Worm (Caenorhabditis elegans) whole organism, L1 larva: ENCODE measurements around the gene ZK856.6.
A peak's percentile ranks its signal among the peaks of the same experiment; 100 is the strongest.

ENCODE experiments used
- C16A3.4 ChIP-seq: fragments of 150-350 bp; optimal IDR thresholded peaks from 2 replicates; lab custom pipeline; 2014; ENCODE audit warnings: missing biosample characterization, missing genetic modification characterization
- F16B12.6 ChIP-seq: fragments of 150-350 bp; optimal IDR thresholded peaks from 2 replicates; lab custom pipeline; 2014; ENCODE audit warnings: missing biosample characterization, missing genetic modification characterization
- aha-1 ChIP-seq: fragments of 150-350 bp; optimal IDR thresholded peaks from 2 replicates; lab custom pipeline; 2014; ENCODE audit warnings: missing biosample characterization, missing genetic modification characterization
- alr-1 ChIP-seq: fragments of 200-800 bp; sonication (Bioruptor generic); optimal IDR thresholded peaks from 2 replicates; lab custom pipeline; 2018; ENCODE audit warnings: borderline replicate concordance, mild to moderate bottlenecking, missing genetic modification characterization, missing compliant biosample characterization
- aly-2 ChIP-seq: fragments of 150-350 bp; optimal IDR thresholded peaks from 2 replicates; lab custom pipeline; 2014; ENCODE audit warnings: missing biosample characterization, missing genetic modification characterization
- ceh-63 ChIP-seq: fragments of 200-800 bp; sonication (Bioruptor generic); optimal IDR thresholded peaks from 2 replicates; lab custom pipeline; 2018; ENCODE audit warnings: mild to moderate bottlenecking, missing genetic modification characterization, missing compliant biosample characterization
- ceh-82 ChIP-seq, 3 experiments: fragments of 150-350 bp in 1 of 3; sonication (generic microtip) in 2 of 3; optimal IDR thresholded peaks; 2 replicates each; lab custom pipeline; 2014 to 2017; ENCODE audit warnings: missing biosample characterization in 3 of 3, missing genetic modification characterization in 3 of 3
- ceh-88 ChIP-seq: fragments of 200-800 bp; sonication (Bioruptor generic); IDR thresholded peaks from 2 replicates; pipeline ENCODE4 v1.3.6; 2022; ENCODE audit warnings: missing genetic modification characterization, missing compliant biosample characterization
- ces-1 ChIP-seq: fragments of 150-350 bp; optimal IDR thresholded peaks from 2 replicates; lab custom pipeline; 2014; ENCODE audit warnings: missing biosample characterization, missing genetic modification reagents, missing genetic modification characterization
- efl-3 ChIP-seq: fragments of 200-800 bp; sonication (Bioruptor generic); optimal IDR thresholded peaks from 2 replicates; lab custom pipeline; 2018; ENCODE audit warnings: mild to moderate bottlenecking, missing genetic modification characterization, missing compliant biosample characterization
- elt-2 ChIP-seq: sonication (generic microtip); optimal IDR thresholded peaks from 2 replicates; lab custom pipeline; 2016; ENCODE audit warnings: missing genetic modification characterization, mild to moderate bottlenecking, inconsistent platforms, missing compliant biosample characterization, missing genetic modification reagents
- elt-3 ChIP-seq, 6 experiments: fragments of 150-350 bp in 1 of 6; sonication (generic microtip); optimal IDR thresholded peaks; 2 replicates each; lab custom pipeline; 2017 to 2018; ENCODE audit warnings: missing biosample characterization in 6 of 6, missing genetic modification characterization in 6 of 6, inconsistent platforms in 1 of 6
- ets-5 ChIP-seq: fragments of 200-800 bp; sonication (Bioruptor generic); IDR thresholded peaks from 2 replicates; pipeline ENCODE4 v1.3.6; 2022; ENCODE audit warnings: missing genetic modification characterization, missing compliant biosample characterization
- fkh-10 ChIP-seq: sonication (generic microtip); optimal IDR thresholded peaks from 2 replicates; lab custom pipeline; 2017; ENCODE audit warnings: missing biosample characterization, missing genetic modification reagents, missing genetic modification characterization
- fkh-4 ChIP-seq: sonication (generic microtip); optimal IDR thresholded peaks from 2 replicates; lab custom pipeline; 2016; ENCODE audit warnings: missing compliant biosample characterization, missing genetic modification characterization, borderline replicate concordance
- grh-1 ChIP-seq: fragments of 200-800 bp; sonication (Bioruptor generic); IDR thresholded peaks from 2 replicates; pipeline ENCODE4 v1.3.6; 2022; ENCODE audit warnings: missing genetic modification reagents, missing genetic modification characterization, missing compliant biosample characterization
- hlh-17 ChIP-seq: fragments of 200-800 bp; sonication (Bioruptor generic); optimal IDR thresholded peaks from 2 replicates; lab custom pipeline; 2018; ENCODE audit warnings: missing genetic modification characterization, mild to moderate bottlenecking, missing compliant biosample characterization, moderate library complexity, borderline replicate concordance
- hlh-4 ChIP-seq: sonication (generic microtip); optimal IDR thresholded peaks from 2 replicates; lab custom pipeline; 2016; ENCODE audit warnings: mild to moderate bottlenecking, missing genetic modification characterization, missing compliant biosample characterization
- irx-1 ChIP-seq: sonication (generic microtip); optimal IDR thresholded peaks from 2 replicates; lab custom pipeline; 2016; ENCODE audit warnings: missing genetic modification characterization, missing compliant biosample characterization
- lin-39 ChIP-seq: fragments of 150-350 bp; optimal IDR thresholded peaks from 2 replicates; lab custom pipeline; 2014; ENCODE audit warnings: missing biosample characterization, missing genetic modification reagents, missing genetic modification characterization
- lir-3 ChIP-seq: sonication (generic microtip); optimal IDR thresholded peaks from 2 replicates; lab custom pipeline; 2016; ENCODE audit warnings: mild to moderate bottlenecking, missing genetic modification characterization, moderate library complexity, missing compliant biosample characterization; ENCODE audit not compliant: poor library complexity
- mab-9 ChIP-seq: fragments of 200-800 bp; sonication (Bioruptor generic); IDR thresholded peaks from 2 replicates; pipeline ENCODE4 v1.3.6; 2022; ENCODE audit warnings: missing genetic modification reagents, missing genetic modification characterization, missing compliant biosample characterization
- mdl-1 ChIP-seq, 2 experiments: fragments of 150-350 bp; optimal IDR thresholded peaks; 2 replicates each; lab custom pipeline; 2014 to 2017; ENCODE audit warnings: missing biosample characterization in 2 of 2, missing genetic modification characterization in 2 of 2, inconsistent platforms in 1 of 2
- nhr-20 ChIP-seq: sonication (generic microtip); optimal IDR thresholded peaks from 2 replicates; lab custom pipeline; 2016; ENCODE audit warnings: mild to moderate bottlenecking, missing genetic modification characterization, missing compliant biosample characterization
- nhr-237 ChIP-seq: fragments of 150-350 bp; optimal IDR thresholded peaks from 2 replicates; lab custom pipeline; 2014; ENCODE audit warnings: missing biosample characterization, missing genetic modification characterization
- nhr-47 ChIP-seq: sonication (generic microtip); optimal IDR thresholded peaks from 2 replicates; lab custom pipeline; 2016; ENCODE audit warnings: mild to moderate bottlenecking, missing genetic modification characterization, moderate library complexity, missing compliant biosample characterization
- nhr-71 ChIP-seq: sonication (generic microtip); optimal IDR thresholded peaks from 2 replicates; lab custom pipeline; 2016; ENCODE audit warnings: mild to moderate bottlenecking, missing genetic modification characterization, moderate library complexity, missing compliant biosample characterization
- nhr-76 ChIP-seq: sonication (generic microtip); optimal IDR thresholded peaks from 2 replicates; lab custom pipeline; 2017; ENCODE audit warnings: missing biosample characterization, missing genetic modification characterization
- nhr-77 ChIP-seq: fragments of 150-350 bp; optimal IDR thresholded peaks from 2 replicates; lab custom pipeline; 2014; ENCODE audit warnings: missing biosample characterization, missing genetic modification characterization
- nhr-90 ChIP-seq: sonication (generic microtip); optimal IDR thresholded peaks from 2 replicates; lab custom pipeline; 2016; ENCODE audit warnings: mild to moderate bottlenecking, missing genetic modification characterization, missing compliant biosample characterization; ENCODE audit not compliant: poor library complexity
- pag-3 ChIP-seq: sonication (generic microtip); optimal IDR thresholded peaks from 2 replicates; lab custom pipeline; 2017; ENCODE audit warnings: missing genetic modification characterization, mild to moderate bottlenecking, missing compliant biosample characterization, antibody characterized with exemption, borderline replicate concordance; ENCODE audit not compliant: insufficient read depth
- skn-1 ChIP-seq: fragments of 150-350 bp; optimal IDR thresholded peaks from 2 replicates; lab custom pipeline; 2014; ENCODE audit warnings: missing biosample characterization, missing genetic modification characterization
- snu-23 ChIP-seq: sonication (generic microtip); optimal IDR thresholded peaks from 2 replicates; lab custom pipeline; 2016; ENCODE audit warnings: missing genetic modification characterization, missing compliant biosample characterization
- sox-4 ChIP-seq: sonication (generic microtip); optimal IDR thresholded peaks from 2 replicates; lab custom pipeline; 2016; ENCODE audit warnings: missing genetic modification characterization, missing compliant biosample characterization
- sptf-1 ChIP-seq: fragments of 150-350 bp; optimal IDR thresholded peaks from 2 replicates; lab custom pipeline; 2014; ENCODE audit warnings: missing biosample characterization, missing genetic modification characterization
- sup-37 ChIP-seq: fragments of 200-800 bp; sonication (Bioruptor generic); optimal IDR thresholded peaks from 2 replicates; lab custom pipeline; 2018; ENCODE audit warnings: mild to moderate bottlenecking, missing genetic modification characterization, missing compliant biosample characterization
- tlp-1 ChIP-seq: fragments of 150-350 bp; optimal IDR thresholded peaks from 2 replicates; lab custom pipeline; 2014; ENCODE audit warnings: missing biosample characterization, missing genetic modification characterization
- unc-30 ChIP-seq: sonication (generic microtip); optimal IDR thresholded peaks from 2 replicates; lab custom pipeline; 2017; ENCODE audit warnings: missing biosample characterization, missing genetic modification characterization
- vab-15 ChIP-seq: sonication (generic microtip); optimal IDR thresholded peaks from 2 replicates; lab custom pipeline; 2017; ENCODE audit warnings: missing genotype, mild to moderate bottlenecking, missing genetic modification characterization, missing compliant biosample characterization
- zip-4 ChIP-seq: fragments of 200-800 bp; sonication (Bioruptor generic); optimal IDR thresholded peaks from 2 replicates; lab custom pipeline; 2018; ENCODE audit warnings: mild to moderate bottlenecking, missing genetic modification characterization, moderate library complexity, missing compliant biosample characterization

ZK856.6 gene

ce11 chrV:10178166-10178565 is 20.3 kb upstream of the ZK856.6 start (continued):
- TF ChIP-seq elt-3 (tag; optimal IDR thresholded peaks at IDR 0.05; lab: Kevin White, UChicago) = no peak
- TF ChIP-seq aly-2 (tag; lab: Kevin White, UChicago) = no peak
- peak; percentile 62 for TF ChIP-seq vab-15 (tag; lab: Kevin White, UChicago)
- no peak for TF ChIP-seq lin-39 (tag; lab: Kevin White, UChicago)
- TF ChIP-seq aha-1 (tag; lab: Kevin White, UChicago) = no peak
- peak; percentile 70 for TF ChIP-seq nhr-77
- TF ChIP-seq pag-3 = peak; percentile 41
- peak; percentile 78 for TF ChIP-seq ceh-63 (GFP tag; lab: Kevin White, UChicago)
- no peak for TF ChIP-seq alr-1 (tag; lab: Kevin White, UChicago)
- peak; percentile 23 for TF ChIP-seq nhr-237 (tag; lab: Kevin White, UChicago)
- no peak for TF ChIP-seq ces-1 (GFP tag; lab: Kevin White, UChicago)
- TF ChIP-seq nhr-76 (tag; lab: Kevin White, UChicago) = no peak
- no peak for TF ChIP-seq fkh-10 (GFP tag; lab: Kevin White, UChicago)
- no peak for TF ChIP-seq F16B12.6 (tag; lab: Kevin White, UChicago)
- TF ChIP-seq nhr-47 = peak; percentile 85
- peak; percentile 59 for TF ChIP-seq ceh-88
- peak; percentile 41 for TF ChIP-seq sox-4 (tag; lab: Kevin White, UChicago)
- peak; percentile 34; the same call in 1 of the 2 replicates for TF ChIP-seq mab-9 (GFP tag; lab: Robert Waterston, UW)
- TF ChIP-seq zip-4 (GFP tag; lab: Kevin White, UChicago) = no peak
- TF ChIP-seq sptf-1 (tag; lab: Kevin White, UChicago) = no peak
- peak; percentile 85 for TF ChIP-seq nhr-20 (tag; lab: Kevin White, UChicago)
- peak; percentile 34 for TF ChIP-seq fkh-4
- peak; percentile 34 for TF ChIP-seq irx-1
- peak; percentile 44 for TF ChIP-seq C16A3.4 (tag; lab: Kevin White, UChicago)
- TF ChIP-seq efl-3 (GFP tag; lab: Kevin White, UChicago) = no peak
- TF ChIP-seq grh-1 = peak; percentile 91
- no peak for TF ChIP-seq mdl-1 (tag; optimal IDR thresholded peaks at IDR 0.05; lab: Kevin White, UChicago)
- no peak for TF ChIP-seq hlh-17 (GFP tag; lab: Kevin White, UChicago)
- peak; percentile 84 for TF ChIP-seq nhr-71 (tag; lab: Kevin White, UChicago)
- TF ChIP-seq tlp-1 (tag; lab: Kevin White, UChicago) = no peak
- peak; percentile 80 for TF ChIP-seq nhr-90 (tag; lab: Kevin White, UChicago)
- TF ChIP-seq snu-23 (GFP tag; lab: Kevin White, UChicago) = peak; percentile 81
- TF ChIP-seq ceh-82 (tag; optimal IDR thresholded peaks at IDR 0.05; lab: Kevin White, UChicago) = no peak
- TF ChIP-seq ets-5 (GFP tag; lab: Robert Waterston, UW) = no peak
- TF ChIP-seq lir-3 = peak; percentile 83
- TF ChIP-seq skn-1 (tag; lab: Kevin White, UChicago) = peak; percentile 34
- TF ChIP-seq hlh-4 (tag; lab: Kevin White, UChicago) = peak; percentile 24
- TF ChIP-seq unc-30 (tag; lab: Kevin White, UChicago) = no peak
- TF ChIP-seq sup-37 (GFP tag; lab: Kevin White, UChicago) = peak; percentile 15

- TF ChIP-seq mdl-1 (tag; optimal IDR thresholded peaks at IDR 0.05; lab: Kevin White, UChicago) (no peak), mab-9 (GFP tag; lab: Robert Waterston, UW) (no peak), elt-2 (peak; percentile 41), ets-5 (GFP tag; lab: Robert Waterston, UW) (no peak)
Observed at ce11 chrV:10179235-10179634, 19.3 kb upstream of the ZK856.6 start, which contains the start of gene cul-5. Gene cul-5 (plus strand): TSS chrV:10179535.
